Worm (Caenorhabditis elegans): ENCODE results near the gene T07D3.2.

The T07D3.2 gene

ce11 chrII:875739-876138 is 26.0 kb upstream of the T07D3.2 start:
- TF ChIP-seq gmeb-1 (tag; optimal IDR thresholded peaks at IDR 0.05) (no peak), nhr-77 (tag; optimal IDR thresholded peaks at IDR 0.05) (no peak), nhr-11 (tag; optimal IDR thresholded peaks at IDR 0.05) (no peak), F13H6.1 (tag; optimal IDR thresholded peaks at IDR 0.05) (no peak), lin-13 (GFP tag; optimal IDR thresholded peaks at IDR 0.05) (no peak), nhr-25 (tag; optimal IDR thresholded peaks at IDR 0.05) (no peak), unc-39 (tag; optimal IDR thresholded peaks at IDR 0.05) (no peak), crh-2 (tag; optimal IDR thresholded peaks at IDR 0.05) (no peak), sem-4 (tag; optimal IDR thresholded peaks at IDR 0.05) (no peak), dmd-4 (tag; optimal IDR thresholded peaks at IDR 0.05) (no peak), elt-3 (tag; optimal IDR thresholded peaks at IDR 0.05) (no peak), elt-1 (tag; optimal IDR thresholded peaks at IDR 0.05) (no peak)

ce11 chrII:880666-881226 is 21.0 kb upstream of the T07D3.2 start:
- TF ChIP-seq sma-9 (GFP tag; optimal IDR thresholded peaks at IDR 0.05) (peak; percentile 38), sma-9 (tag; optimal IDR thresholded peaks at IDR 0.05) (no peak), nhr-237 (tag; optimal IDR thresholded peaks at IDR 0.05) (no peak), crh-2 (tag; optimal IDR thresholded peaks at IDR 0.05) (peak; percentile 16), fos-1 (tag; optimal IDR thresholded peaks at IDR 0.05) (peak; percentile 29), ceh-16 (tag; optimal IDR thresholded peaks at IDR 0.05) (no peak), unc-62 (GFP tag; optimal IDR thresholded peaks at IDR 0.05) (no peak)

DNA sequence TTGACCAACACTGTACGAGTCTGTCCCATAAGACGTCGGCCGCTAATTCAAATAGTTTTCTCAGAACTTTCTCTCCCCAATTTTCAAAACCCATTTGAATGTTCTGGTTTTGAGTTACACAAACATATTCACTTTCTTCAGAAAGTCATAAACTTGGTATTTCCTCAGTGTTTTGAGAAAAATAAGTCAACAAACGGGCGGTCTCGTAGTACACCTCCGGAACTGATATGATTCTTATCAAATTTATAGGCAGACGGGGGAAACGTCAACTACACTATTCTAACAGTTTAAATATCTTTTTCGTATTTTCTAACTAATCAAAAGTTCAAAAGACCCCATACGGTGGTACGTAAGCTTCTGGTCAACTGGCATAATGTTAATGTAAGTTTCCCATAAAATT is 17.5 kb upstream of the T07D3.2 start:
- TF ChIP-seq fos-1 (tag; optimal IDR thresholded peaks at IDR 0.05) (peak; percentile 19), ztf-11 (tag; optimal IDR thresholded peaks at IDR 0.05) (no peak), mdl-1 (tag; optimal IDR thresholded peaks at IDR 0.05) (no peak), nhr-77 (tag; optimal IDR thresholded peaks at IDR 0.05) (no peak), mbf-1 (tag; optimal IDR thresholded peaks at IDR 0.05) (no peak), nhr-21 (tag; optimal IDR thresholded peaks at IDR 0.05) (no peak), lin-13 (GFP tag; optimal IDR thresholded peaks at IDR 0.05) (no peak), crh-2 (tag; optimal IDR thresholded peaks at IDR 0.05) (no peak)

DNA sequence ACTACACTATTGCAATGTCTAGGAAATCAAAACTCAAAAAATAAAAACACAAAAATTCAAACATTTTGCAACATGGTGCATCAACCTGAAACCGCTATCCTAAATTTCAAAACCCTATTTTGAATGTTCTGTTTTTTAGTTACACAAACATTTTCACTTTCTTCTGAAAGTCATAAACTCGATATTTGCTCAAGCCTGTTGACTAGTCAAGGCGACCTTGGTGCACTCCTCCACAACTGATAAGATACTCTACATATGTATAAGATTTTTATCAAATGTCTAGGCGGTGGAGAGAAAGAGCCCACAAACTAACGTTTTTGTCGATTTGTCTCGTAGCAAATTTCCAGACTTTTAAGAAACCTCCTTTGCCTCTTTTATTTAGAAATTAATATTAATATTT is 13.7 kb upstream of the T07D3.2 start, which contains the start of gene T07D3.4:
TSS of gene T07D3.4 (plus strand) at position 286 of the 400 bp plus-strand sequence.
- TF ChIP-seq ztf-1 (GFP tag; conservative IDR thresholded peaks at IDR 0.05) (no peak), sma-3 (GFP tag; optimal IDR thresholded peaks at IDR 0.05) (no peak), nhr-21 (tag; optimal IDR thresholded peaks at IDR 0.05) (no peak), lin-13 (GFP tag; optimal IDR thresholded peaks at IDR 0.05) (no peak), ztf-4 (tag; optimal IDR thresholded peaks at IDR 0.05) (no peak), nhr-77 (tag; optimal IDR thresholded peaks at IDR 0.05) (no peak), ZK546.5 (tag; optimal IDR thresholded peaks at IDR 0.05) (no peak), mbf-1 (tag; optimal IDR thresholded peaks at IDR 0.05) (no peak), zag-1 (tag; optimal IDR thresholded peaks at IDR 0.05) (no peak), ama-1 (optimal IDR thresholded peaks at IDR 0.05) (no peak), elt-1 (tag; optimal IDR thresholded peaks at IDR 0.05) (no peak), F13H6.1 (tag; optimal IDR thresholded peaks at IDR 0.05) (no peak), ceh-16 (tag; optimal IDR thresholded peaks at IDR 0.05) (no peak), lin-11 (tag; optimal IDR thresholded peaks at IDR 0.05) (no peak), nhr-25 (tag; optimal IDR thresholded peaks at IDR 0.05) (no peak), fos-1 (tag; optimal IDR thresholded peaks at IDR 0.05) (peak; percentile 61), sma-9 (GFP tag; optimal IDR thresholded peaks at IDR 0.05) (peak; percentile 37), sma-9 (tag; optimal IDR thresholded peaks at IDR 0.05) (no peak), skn-1 (tag; optimal IDR thresholded peaks at IDR 0.05) (no peak)

- no peak for TF ChIP-seq ama-1 (optimal IDR thresholded peaks at IDR 0.05)
- TF ChIP-seq fos-1 (tag; optimal IDR thresholded peaks at IDR 0.05): peak; percentile 75
These were observed 906 bp upstream of the T07D3.2 start, which contains the start of gene T07D3.9 for ce11 chrII:900720-901332. T07D3.9 (minus strand) TSS chrII:900913.

ce11 chrII:905335-905734 is 3.6 kb downstream of the T07D3.2 start:
- TF ChIP-seq snpc-4 (tag; optimal IDR thresholded peaks at IDR 0.05) (peak; percentile 75), nhr-25 (tag; optimal IDR thresholded peaks at IDR 0.05) (no peak)

Data from whole organism, L2 larva.